Fruit fly (Drosophila melanogaster) ovary, adult (tissue): Measurements from ENCODE around the gene CG16972.

Experiments
- CG17801 ChIP-seq: fragments of 200-800 bp; optimal IDR thresholded peaks from 2 replicates; lab custom pipeline; 2019; ENCODE audit warnings: missing biosample characterization, mild to moderate bottlenecking, missing genetic modification characterization, moderate library complexity; ENCODE audit not compliant: partially characterized antibody

Gene CG16972

DNA sequence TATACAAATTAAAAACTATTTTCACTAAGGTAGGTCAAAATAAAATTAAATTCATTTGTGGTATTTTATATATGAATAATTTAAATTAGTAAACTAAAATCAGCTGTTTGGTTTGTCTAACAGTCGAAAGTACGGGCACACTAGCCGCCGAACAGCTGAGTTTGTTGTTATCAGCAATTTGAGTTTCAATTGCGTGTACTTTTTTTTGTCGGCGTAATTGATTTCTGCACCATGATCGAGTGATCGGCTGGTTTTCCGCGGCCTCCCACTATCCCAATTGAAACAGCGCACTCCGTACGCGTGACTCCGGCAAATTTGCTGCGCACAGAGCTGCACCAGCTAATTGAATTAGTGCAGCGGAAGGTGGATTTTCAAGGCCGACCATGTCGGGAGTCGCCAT is 24.0 kb downstream of the CG16972 start, which contains the start of gene Alg7:
Gene Alg7 (plus strand): TSS at position 153 of the 400 bp plus-strand sequence.
- TF ChIP-seq CG17801 (GFP tag; lab: Kevin White, UChicago), result peak; percentile 21

DNA sequence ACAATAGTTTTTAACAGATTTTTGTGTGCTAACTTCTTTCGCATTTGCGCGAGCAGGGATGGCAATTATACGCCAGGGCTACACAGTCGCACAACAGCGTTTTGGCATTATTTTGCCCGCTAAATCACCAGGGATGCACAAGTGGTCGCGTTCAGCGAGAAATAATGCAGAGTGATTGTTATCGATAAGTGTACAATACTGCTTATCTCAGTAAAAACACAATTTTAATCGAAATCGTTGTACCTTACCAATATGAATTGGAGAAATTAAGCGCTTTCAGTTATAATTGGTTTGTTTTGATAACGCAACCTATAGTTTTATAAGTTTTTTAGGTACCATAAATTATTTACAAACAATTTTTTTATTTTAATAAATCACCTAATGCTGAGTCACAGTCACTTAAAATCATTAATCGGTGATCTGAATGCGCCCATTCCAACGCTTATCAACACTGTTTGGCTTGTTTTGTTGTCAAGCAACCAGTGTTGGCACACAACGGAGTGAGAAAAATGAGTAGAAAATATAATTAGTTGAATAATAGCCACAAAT is 26.3 kb downstream of the CG16972 start, which contains the start of the genes Sfmbt and CG5439:
Gene Sfmbt (minus strand): TSS at position 85 of the 549 bp plus-strand sequence.
Gene CG5439 (plus strand): TSS at position 450 of the 549 bp plus-strand sequence.
- TF ChIP-seq CG17801 (GFP tag; lab: Kevin White, UChicago), result peak; percentile 62

DNA sequence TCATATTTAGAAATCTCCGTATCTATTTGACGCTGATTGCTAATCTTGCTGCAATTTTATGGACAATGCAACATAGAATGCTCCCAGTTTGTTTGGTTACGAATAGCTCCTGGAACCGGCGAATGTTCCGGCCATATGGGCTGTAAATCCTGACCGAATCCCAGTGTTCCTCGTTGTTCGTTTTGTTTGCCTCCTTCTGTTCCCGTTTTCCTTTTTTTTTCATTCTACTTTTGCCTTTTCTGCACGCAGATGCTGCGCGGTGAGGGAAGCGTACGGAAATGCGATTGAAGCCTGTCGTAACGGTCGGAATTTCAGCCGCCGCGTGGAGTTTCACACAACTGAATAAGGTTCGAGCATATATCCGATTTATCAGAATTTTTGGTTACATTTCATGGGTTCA is 27.0 kb downstream of the CG16972 start, which contains the start of gene CG43925:
Gene CG43925 (plus strand): TSS at position 301 of the 400 bp plus-strand sequence.
- TF ChIP-seq CG17801 (GFP tag; lab: Kevin White, UChicago), result no peak

DNA sequence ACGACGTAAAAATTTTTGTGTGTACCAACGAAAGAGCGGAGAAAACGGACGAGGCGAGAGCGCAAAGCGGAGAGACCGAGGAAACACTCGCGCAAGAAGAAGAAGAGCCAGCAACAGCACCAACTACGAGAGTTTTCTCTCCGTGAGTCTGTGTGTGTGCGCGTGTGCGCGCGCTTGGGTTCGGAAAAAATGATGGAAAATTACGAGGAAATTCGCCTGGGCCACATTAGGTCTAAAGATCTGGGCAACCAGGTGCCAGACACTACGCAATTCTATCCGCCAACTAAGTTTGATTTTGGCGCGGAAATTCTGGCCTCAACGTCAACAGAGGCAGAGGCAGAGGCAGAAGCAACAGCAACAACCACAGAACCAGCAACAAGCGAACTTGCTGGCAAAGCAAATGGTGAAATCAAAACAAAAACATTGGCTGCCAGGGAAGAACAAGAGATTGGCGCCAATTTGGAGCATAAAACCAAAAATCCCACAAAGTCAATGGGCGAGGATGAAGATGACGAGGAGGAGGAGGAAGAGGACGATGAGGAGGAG is 37.2 kb downstream of the CG16972 start, which contains the start of gene DnaJ-H:
Gene DnaJ-H (minus strand): TSS at position 271 of the 546 bp plus-strand sequence.
- TF ChIP-seq CG17801 (GFP tag; lab: Kevin White, UChicago), result no peak

DNA sequence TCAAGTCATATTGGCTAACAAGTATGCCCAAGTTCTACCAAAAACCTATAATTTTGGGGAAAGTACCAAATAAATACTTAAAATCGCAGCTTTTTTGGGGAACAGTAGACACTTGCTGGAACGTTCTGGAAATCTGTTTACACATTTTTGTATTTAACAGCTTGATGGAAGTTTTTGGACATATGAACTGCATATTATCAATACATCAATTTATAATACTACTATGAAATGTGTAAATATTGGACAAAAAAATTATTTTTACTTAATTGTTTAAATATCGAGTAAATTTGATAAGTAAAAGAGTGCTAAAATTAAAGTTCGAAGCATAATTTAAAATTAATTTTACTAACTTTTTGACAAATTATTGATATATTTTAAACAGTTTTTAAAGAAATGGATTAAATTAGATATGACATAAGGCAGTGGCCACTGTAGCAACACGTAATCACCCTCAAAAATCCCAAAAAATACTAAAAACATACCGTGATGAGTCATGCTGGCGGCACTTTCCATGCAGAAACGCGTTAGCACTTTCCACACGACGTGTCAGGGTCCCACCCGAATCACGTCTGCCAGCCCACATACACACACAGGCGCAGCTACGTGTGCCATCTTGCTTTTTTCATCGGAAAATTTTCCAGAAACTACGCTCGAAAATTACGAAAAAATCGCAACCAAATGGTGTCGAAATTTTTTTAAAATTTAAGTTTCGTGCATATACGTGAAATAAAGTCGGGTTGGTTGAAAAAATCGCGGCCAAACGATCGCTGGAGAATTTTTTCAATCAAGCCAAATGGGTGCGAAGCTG is 37.9 kb downstream of the CG16972 start, which contains the start of gene Sirt1:
Gene Sirt1 (plus strand): TSS at position 571 of the 808 bp plus-strand sequence.
- TF ChIP-seq CG17801 (GFP tag; lab: Kevin White, UChicago), result peak; percentile 65

DNA sequence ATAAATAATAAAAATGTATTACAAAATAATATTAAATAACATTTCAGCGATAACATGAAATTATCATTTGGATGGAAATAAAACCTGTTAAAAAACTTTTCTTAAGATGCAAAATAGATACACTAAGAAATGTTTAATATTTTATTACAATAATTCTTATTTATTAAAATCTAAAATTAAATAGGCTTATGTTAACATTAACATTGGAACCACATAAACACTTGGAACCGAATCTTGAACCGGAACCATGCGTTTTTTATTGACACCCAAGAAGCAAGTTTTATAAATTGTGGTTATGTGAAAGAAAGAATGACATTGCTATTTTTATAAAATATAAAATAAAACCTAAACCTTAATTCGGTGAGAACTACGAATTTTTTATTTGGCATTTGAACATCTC is 42.9 kb downstream of the CG16972 start, which contains the start of gene kmg:
Gene kmg (plus strand): TSS at position 301 of the 400 bp plus-strand sequence.
- TF ChIP-seq CG17801 (GFP tag; lab: Kevin White, UChicago), result no peak

DNA sequence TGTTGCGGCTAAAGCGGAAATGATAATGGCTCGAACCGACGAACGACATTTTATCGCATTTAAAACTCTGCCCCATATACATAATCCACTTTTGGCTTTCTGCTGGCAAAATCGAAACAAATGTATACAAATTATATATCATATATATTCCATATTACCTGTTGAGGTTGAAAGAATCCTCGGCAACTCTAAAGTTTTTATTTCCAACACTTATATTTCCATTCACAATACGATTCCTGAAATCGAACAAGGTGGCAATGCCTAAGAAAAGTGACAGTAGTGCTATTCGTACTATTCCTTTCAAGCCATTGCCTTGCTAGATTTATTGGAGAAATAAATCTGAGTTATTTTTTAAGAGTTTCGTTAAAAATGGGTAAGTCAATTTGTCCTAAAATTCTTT is 44.6 kb downstream of the CG16972 start, which contains the start of gene Pk34A:
Gene Pk34A (plus strand): TSS at position 301 of the 400 bp plus-strand sequence.
- no peak for TF ChIP-seq CG17801 (GFP tag; lab: Kevin White, UChicago)

DNA sequence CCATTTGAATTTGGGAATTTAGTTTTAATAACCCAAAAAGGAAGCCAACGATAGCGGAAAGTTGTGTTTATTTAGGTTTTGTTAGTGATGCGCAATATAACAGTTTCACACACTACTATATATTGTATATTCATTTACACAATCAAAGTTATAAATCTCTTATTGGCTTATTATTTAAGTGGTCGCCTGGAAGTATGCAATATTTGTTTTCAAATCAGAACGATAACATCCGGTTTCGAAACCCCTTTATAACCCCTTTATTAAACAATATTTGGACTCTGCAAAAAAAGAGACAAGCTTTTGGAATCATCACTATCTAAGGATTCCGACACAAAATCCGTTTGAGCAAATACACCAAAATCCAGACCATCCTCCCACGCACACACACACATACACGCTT is 45.2 kb downstream of the CG16972 start:
- TF ChIP-seq CG17801 (GFP tag; lab: Kevin White, UChicago), result peak; percentile 27

DNA sequence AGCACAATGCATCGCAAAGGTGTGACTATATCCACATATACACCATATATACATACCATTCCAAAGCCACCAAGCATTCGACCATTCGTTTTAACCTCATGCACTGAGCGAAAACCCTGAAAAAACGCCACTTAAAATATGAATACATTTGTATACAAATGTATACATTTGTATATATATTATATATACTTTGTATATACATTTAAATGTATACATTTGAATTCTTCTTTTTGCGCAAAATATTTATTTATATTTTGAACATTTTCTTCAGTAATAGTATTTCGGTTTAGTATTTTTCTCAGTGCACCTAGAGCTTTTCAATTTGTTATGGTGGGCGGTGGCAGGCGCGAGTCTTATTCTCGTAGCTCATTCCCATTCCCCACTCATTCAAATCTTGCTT is 46.7 kb downstream of the CG16972 start:
- TF ChIP-seq CG17801 (GFP tag; lab: Kevin White, UChicago), result no peak

DNA sequence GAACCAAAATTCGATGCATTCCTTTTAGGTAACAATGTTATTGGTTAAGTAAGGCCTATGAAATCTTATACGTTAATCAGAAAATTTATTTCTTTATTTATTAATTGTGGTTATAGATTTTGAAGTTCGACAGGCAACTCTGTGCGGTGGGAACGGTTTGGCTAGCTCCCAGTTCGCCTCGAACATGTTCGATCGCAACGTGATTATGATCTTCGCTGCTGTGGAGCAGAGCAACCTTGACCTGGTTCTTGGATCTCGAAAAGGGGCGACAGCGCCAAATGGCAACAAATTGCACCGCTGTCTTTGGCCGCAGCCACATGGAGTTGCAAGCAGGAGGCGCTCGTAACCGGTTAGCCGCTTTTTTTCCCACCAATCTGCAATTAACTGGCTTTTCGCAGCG is 48.8 kb downstream of the CG16972 start:
- TF ChIP-seq CG17801 (GFP tag; lab: Kevin White, UChicago), result no peak
